Worm (Caenorhabditis elegans): ENCODE measurements around the gene W03A5.2.

Gene W03A5.2

DNA sequence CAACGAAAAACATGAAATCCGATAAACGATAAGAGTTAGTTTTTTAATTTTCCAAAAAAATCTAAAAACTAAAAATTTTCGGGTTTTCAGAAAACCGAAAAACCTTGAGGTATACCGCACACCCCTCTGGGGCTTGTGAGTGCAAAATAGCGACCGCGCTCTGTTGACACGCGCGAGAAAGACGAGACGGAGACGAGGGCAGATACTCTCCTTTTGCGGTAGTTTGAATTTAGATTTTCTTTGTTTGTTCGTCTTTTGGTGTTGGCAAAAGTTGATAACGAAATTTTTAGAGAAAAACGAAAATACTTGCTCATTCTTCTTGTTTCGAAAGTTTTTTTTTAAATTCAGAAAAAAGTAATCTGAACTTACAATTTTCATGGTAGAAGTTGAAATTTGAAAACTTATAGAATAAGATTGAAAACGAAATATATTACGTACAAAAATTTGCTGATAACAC is at the start of gene W03A5.2, which contains the start of gene Y32H12A.8:
Gene W03A5.2, plus strand, starts transcription at position 407 of the 457 bp plus-strand sequence.
Gene Y32H12A.8, minus strand, starts transcription at position 410 of the 457 bp plus-strand sequence.
- TF ChIP-seq ztf-3 (GFP tag; optimal IDR thresholded peaks at IDR 0.05), result no peak
- TF ChIP-seq unc-130 (GFP tag; optimal IDR thresholded peaks at IDR 0.05), result no peak
- TF ChIP-seq bed-2 (GFP tag; IDR thresholded peaks at IDR 0.05), result no peak
- peak; percentile 15 for TF ChIP-seq F23B12.7 (tag; optimal IDR thresholded peaks at IDR 0.05; ENCODE audit: insufficient read depth)
- TF ChIP-seq pbrm-1 (GFP tag; IDR thresholded peaks at IDR 0.05), result no peak
- no peak for TF ChIP-seq D2030.7 (GFP tag; IDR thresholded peaks at IDR 0.05)
- TF ChIP-seq lin-40 (tag; optimal IDR thresholded peaks at IDR 0.05), result no peak
- no peak for TF ChIP-seq ZK185.1 (tag; optimal IDR thresholded peaks at IDR 0.05; ENCODE audit: poor library complexity, severe bottlenecking)
- no peak for TF ChIP-seq let-526 (GFP tag; IDR thresholded peaks at IDR 0.05)
- no peak for TF ChIP-seq nfya-1 (tag; optimal IDR thresholded peaks at IDR 0.05; ENCODE audit: borderline replicate concordance, insufficient read depth)
- peak; percentile 4 for TF ChIP-seq nhr-80 (tag; optimal IDR thresholded peaks at IDR 0.05)
- no peak for TF ChIP-seq nfya-2 (GFP tag; IDR thresholded peaks at IDR 0.05)
- TF ChIP-seq hmg-1.2 (GFP tag; IDR thresholded peaks at IDR 0.05), result peak; percentile 40; the same call in 1 of the 2 replicates
- TF ChIP-seq aptf-3 (GFP tag; IDR thresholded peaks at IDR 0.05), result no peak
- TF ChIP-seq F49E8.2 (tag; optimal IDR thresholded peaks at IDR 0.05; ENCODE audit: insufficient read depth), result no peak
- no peak for TF ChIP-seq F10E7.11 (tag; optimal IDR thresholded peaks at IDR 0.05)
- TF ChIP-seq gei-17 (GFP tag; optimal IDR thresholded peaks at IDR 0.05), result no peak
- no peak for TF ChIP-seq sdz-38 (tag; optimal IDR thresholded peaks at IDR 0.05)
- TF ChIP-seq tbx-9 (tag; optimal IDR thresholded peaks at IDR 0.05; ENCODE audit: borderline replicate concordance), result no peak
- TF ChIP-seq ceh-91 (GFP tag; IDR thresholded peaks at IDR 0.05), result no peak
- TF ChIP-seq lin-54 (GFP tag; optimal IDR thresholded peaks at IDR 0.05), result peak; percentile 1
- peak; percentile 31 for TF ChIP-seq efl-1 (GFP tag; optimal IDR thresholded peaks at IDR 0.05)
- peak; percentile 54 for TF ChIP-seq mcd-1 (GFP tag; IDR thresholded peaks at IDR 0.05)
- TF ChIP-seq F52B5.7 (tag; optimal IDR thresholded peaks at IDR 0.05), result no peak
- TF ChIP-seq F39B2.1 (GFP tag; IDR thresholded peaks at IDR 0.05), result no peak
- TF ChIP-seq ceh-100 (GFP tag; IDR thresholded peaks at IDR 0.05), result no peak
- TF ChIP-seq hsf-1 (GFP tag; IDR thresholded peaks at IDR 0.05), result no peak
- no peak for TF ChIP-seq Y53F4B.3 (GFP tag; IDR thresholded peaks at IDR 0.05)
- no peak for TF ChIP-seq ekl-4 (GFP tag; IDR thresholded peaks at IDR 0.05)
- TF ChIP-seq pha-4 (tag; optimal IDR thresholded peaks at IDR 0.05), result no peak
- no peak for TF ChIP-seq dpl-1 (GFP tag; optimal IDR thresholded peaks at IDR 0.05)
- TF ChIP-seq B0336.3 (GFP tag; IDR thresholded peaks at IDR 0.05), result no peak
- no peak for TF ChIP-seq snpc-1.1 (tag; optimal IDR thresholded peaks at IDR 0.05; ENCODE audit: insufficient read depth)
- no peak for TF ChIP-seq F37B4.10 (GFP tag; IDR thresholded peaks at IDR 0.05)
- TF ChIP-seq B0035.1 (tag; optimal IDR thresholded peaks at IDR 0.05), result no peak
- no peak for TF ChIP-seq die-1 (tag; optimal IDR thresholded peaks at IDR 0.05)
- TF ChIP-seq cebp-1 (GFP tag; IDR thresholded peaks at IDR 0.05), result no peak
- no peak for TF ChIP-seq cebp-1 (tag; optimal IDR thresholded peaks at IDR 0.05)
- TF ChIP-seq xnd-1 (tag; optimal IDR thresholded peaks at IDR 0.05), result no peak
- TF ChIP-seq Y95B8A.8 (GFP tag; IDR thresholded peaks at IDR 0.05), result no peak
- no peak for TF ChIP-seq snpc-4 (GFP tag; optimal IDR thresholded peaks at IDR 0.05)
- no peak for TF ChIP-seq snpc-4 (tag; optimal IDR thresholded peaks at IDR 0.05)
- no peak for TF ChIP-seq egl-44 (GFP tag; IDR thresholded peaks at IDR 0.05)
- TF ChIP-seq ceh-58 (GFP tag; IDR thresholded peaks at IDR 0.05), result no peak
- no peak for TF ChIP-seq nhr-120 (GFP tag; IDR thresholded peaks at IDR 0.05)
- TF ChIP-seq T07F8.4 (tag; optimal IDR thresholded peaks at IDR 0.05), result no peak
- no peak for TF ChIP-seq hrde-1 (tag; optimal IDR thresholded peaks at IDR 0.05; ENCODE audit: borderline replicate concordance)
- TF ChIP-seq F57C9.4 (tag; optimal IDR thresholded peaks at IDR 0.05), result no peak
- no peak for TF ChIP-seq snpc-1.3 (tag; optimal IDR thresholded peaks at IDR 0.05; ENCODE audit: insufficient read depth)
